Fruit fly (Drosophila melanogaster) whole organism, embryonic: Measurements from ENCODE around the gene Ugt35D1.

Source experiments
- Atf3 ChIP-seq: fragments of 200-800 bp; sonication (Bioruptor generic); optimal IDR thresholded peaks from 3 replicates; lab custom pipeline; 2016; ENCODE audit warnings: missing biosample characterization, missing genetic modification characterization
- CG10543 ChIP-seq: fragments of 200-800 bp; sonication (Bioruptor generic); optimal IDR thresholded peaks from 3 replicates; lab custom pipeline; 2017; ENCODE audit warnings: missing biosample characterization, mild to moderate bottlenecking, missing genetic modification characterization, moderate library complexity
- CG11247 ChIP-seq: fragments of 200-800 bp; sonication (Bioruptor generic); IDR thresholded peaks from 2 replicates; pipeline ENCODE4 v1.3.6; 2022; ENCODE audit warnings: missing biosample characterization, missing genetic modification characterization
- CG11696 ChIP-seq: fragments of 200-800 bp; sonication (Bioruptor generic); IDR thresholded peaks from 2 replicates; pipeline ENCODE4 v1.3.6; 2022; ENCODE audit warnings: missing biosample characterization, missing genetic modification characterization
- CG12104 ChIP-seq: fragments of 200-800 bp; sonication (Bioruptor generic); optimal IDR thresholded peaks from 3 replicates; lab custom pipeline; 2016; ENCODE audit warnings: missing biosample characterization, missing genetic modification characterization
- CG12236 ChIP-seq: fragments of 200-800 bp; sonication (Bioruptor generic); optimal IDR thresholded peaks from 2 replicates; lab custom pipeline; 2016; ENCODE audit warnings: missing biosample characterization, missing genetic modification characterization
- CG14667 ChIP-seq: fragments of 200-800 bp; sonication (Bioruptor generic); IDR thresholded peaks from 2 replicates; pipeline ENCODE4 v1.3.6; 2022; ENCODE audit warnings: missing biosample characterization, missing genetic modification characterization
- CG15514 ChIP-seq: fragments of 200-800 bp; sonication (Bioruptor generic); optimal IDR thresholded peaks from 3 replicates; lab custom pipeline; 2017; ENCODE audit warnings: missing biosample characterization, missing genetic modification characterization, mild to moderate bottlenecking, moderate library complexity, missing genetic modification reagents
- CG16813 ChIP-seq: fragments of 200-800 bp; sonication (Bioruptor generic); IDR thresholded peaks from 3 replicates; pipeline ENCODE4 v1.3.6; 2022; ENCODE audit warnings: missing biosample characterization, missing genetic modification characterization; ENCODE audit not compliant: partially characterized antibody
- CG16815 ChIP-seq: fragments of 200-800 bp; sonication (Bioruptor generic); optimal IDR thresholded peaks from 3 replicates; lab custom pipeline; 2017; ENCODE audit warnings: missing biosample characterization, mild to moderate bottlenecking, missing genetic modification characterization
- CG17829 ChIP-seq: fragments of 200-800 bp; optimal IDR thresholded peaks from 2 replicates; lab custom pipeline; 2019; ENCODE audit warnings: missing biosample characterization, mild to moderate bottlenecking, missing genetic modification characterization, moderate library complexity
- CG2116 ChIP-seq: fragments of 200-800 bp; sonication (Bioruptor generic); optimal IDR thresholded peaks from 3 replicates; lab custom pipeline; 2018; ENCODE audit warnings: missing biosample characterization, mild to moderate bottlenecking, missing genetic modification characterization
- CG2120 ChIP-seq: fragments of 200-800 bp; sonication (Bioruptor generic); optimal IDR thresholded peaks from 3 replicates; lab custom pipeline; 2016; ENCODE audit warnings: missing biosample characterization, missing genetic modification characterization
- CG2678 ChIP-seq: fragments of 200-800 bp; sonication (Bioruptor generic); optimal IDR thresholded peaks from 3 replicates; lab custom pipeline; 2019; ENCODE audit warnings: missing biosample characterization, mild to moderate bottlenecking, missing genetic modification characterization, moderate library complexity
- CG33557 ChIP-seq: fragments of 200-800 bp; sonication (Bioruptor generic); optimal IDR thresholded peaks from 2 replicates; lab custom pipeline; 2019; ENCODE audit warnings: missing biosample characterization, mild to moderate bottlenecking, missing genetic modification characterization, moderate library complexity
- CG43689 ChIP-seq: fragments of 200-800 bp; sonication (Bioruptor generic); IDR thresholded peaks from 2 replicates; pipeline ENCODE4 v1.3.6; 2022; ENCODE audit warnings: missing biosample characterization, missing genetic modification characterization
- CG4730 ChIP-seq: fragments of 200-800 bp; sonication (Bioruptor generic); IDR thresholded peaks from 2 replicates; pipeline ENCODE4 v1.3.6; 2022; ENCODE audit warnings: missing biosample characterization, missing genetic modification characterization
- CG6272 ChIP-seq: fragments of 200-800 bp; sonication (Bioruptor generic); IDR thresholded peaks from 2 replicates; pipeline ENCODE4 v1.3.6; 2022; ENCODE audit warnings: missing biosample characterization, missing genetic modification characterization
- CG8388 ChIP-seq: fragments of 200-800 bp; sonication (Bioruptor generic); optimal IDR thresholded peaks from 2 replicates; lab custom pipeline; 2019; ENCODE audit warnings: missing biosample characterization, mild to moderate bottlenecking, missing genetic modification characterization, moderate library complexity
- Camta ChIP-seq: fragments of 200-800 bp; sonication (Bioruptor generic); optimal IDR thresholded peaks from 2 replicates; lab custom pipeline; 2016; ENCODE audit warnings: missing biosample characterization, missing genetic modification characterization
- Dip3 ChIP-seq: fragments of 200-800 bp; sonication (Bioruptor generic); optimal IDR thresholded peaks from 3 replicates; lab custom pipeline; 2016; ENCODE audit warnings: missing biosample characterization, missing genetic modification characterization
- Fer1 ChIP-seq: fragments of 200-800 bp; sonication (Bioruptor generic); optimal IDR thresholded peaks from 2 replicates; lab custom pipeline; 2017; ENCODE audit warnings: missing biosample characterization, mild to moderate bottlenecking, missing genetic modification characterization
- HmgZ ChIP-seq: fragments of 200-800 bp; sonication (Bioruptor generic); optimal IDR thresholded peaks from 2 replicates; lab custom pipeline; 2018; ENCODE audit warnings: missing biosample characterization, mild to moderate bottlenecking, missing genetic modification characterization
- Kr ChIP-seq: fragments of 200-800 bp; sonication (Bioruptor generic); optimal IDR thresholded peaks from 2 replicates; lab custom pipeline; 2017; ENCODE audit warnings: missing biosample characterization, mild to moderate bottlenecking, missing genetic modification characterization
- Med ChIP-seq: fragments of 200-800 bp; sonication (Bioruptor generic); peaks from one replicate; lab custom pipeline; 2016; ENCODE audit warnings: missing biosample characterization, missing genetic modification characterization, mild to moderate bottlenecking, inconsistent platforms, moderate library complexity
- Mes4 ChIP-seq: fragments of 200-800 bp; sonication (Bioruptor generic); optimal IDR thresholded peaks from 2 replicates; lab custom pipeline; 2016; ENCODE audit warnings: missing biosample characterization, missing genetic modification characterization
- Nf-YA ChIP-seq: fragments of 200-800 bp; sonication (Bioruptor generic); IDR thresholded peaks from 2 replicates; pipeline ENCODE4 v1.3.6; 2022; ENCODE audit warnings: missing biosample characterization, missing genetic modification characterization
- Oaz ChIP-seq: fragments of 200-800 bp; sonication (Bioruptor generic); IDR thresholded peaks from 2 replicates; pipeline ENCODE4 v1.3.6; 2022; ENCODE audit warnings: missing biosample characterization, missing genetic modification characterization
- Opbp ChIP-seq: fragments of 200-800 bp; sonication (Bioruptor generic); IDR thresholded peaks from 3 replicates; pipeline ENCODE4 v1.3.6; 2022; ENCODE audit warnings: missing biosample characterization, missing genetic modification characterization; ENCODE audit not compliant: partially characterized antibody
- ab ChIP-seq: fragments of 200-800 bp; sonication (Bioruptor generic); optimal IDR thresholded peaks from 2 replicates; lab custom pipeline; 2016; ENCODE audit warnings: missing biosample characterization, missing genetic modification characterization
- az2 ChIP-seq: fragments of 200-800 bp; sonication (Bioruptor generic); optimal IDR thresholded peaks from 3 replicates; lab custom pipeline; 2016; ENCODE audit warnings: missing biosample characterization, missing genetic modification characterization
- bigmax ChIP-seq: fragments of 200-800 bp; sonication (Bioruptor generic); optimal IDR thresholded peaks from 2 replicates; lab custom pipeline; 2018; ENCODE audit warnings: missing biosample characterization, mild to moderate bottlenecking, missing genetic modification characterization
- caup ChIP-seq: fragments of 200-800 bp; sonication (Bioruptor generic); optimal IDR thresholded peaks from 3 replicates; lab custom pipeline; 2017; ENCODE audit warnings: missing biosample characterization, mild to moderate bottlenecking, missing genetic modification characterization, moderate library complexity; ENCODE audit not compliant: severe bottlenecking
- dmrt11E ChIP-seq: fragments of 200-800 bp; sonication (Bioruptor generic); optimal IDR thresholded peaks from 3 replicates; lab custom pipeline; 2018; ENCODE audit warnings: missing biosample characterization, mild to moderate bottlenecking, missing genetic modification characterization, moderate library complexity
- exex ChIP-seq: fragments of 200-800 bp; sonication (Bioruptor generic); optimal IDR thresholded peaks from 4 replicates; lab custom pipeline; 2018; ENCODE audit warnings: missing biosample characterization, mild to moderate bottlenecking, missing genetic modification characterization, moderate library complexity
- fd64A ChIP-seq: fragments of 200-800 bp; sonication (Bioruptor generic); optimal IDR thresholded peaks from 3 replicates; lab custom pipeline; 2018; ENCODE audit warnings: missing biosample characterization, mild to moderate bottlenecking, missing genetic modification characterization
- gem ChIP-seq: fragments of 200-800 bp; sonication (Bioruptor generic); optimal IDR thresholded peaks from 2 replicates; lab custom pipeline; 2019; ENCODE audit warnings: missing biosample characterization, mild to moderate bottlenecking, missing genetic modification characterization, moderate library complexity
- gsb ChIP-seq: fragments of 200-800 bp; sonication (Bioruptor generic); IDR thresholded peaks from 2 replicates; pipeline ENCODE4 v1.3.6; 2022; ENCODE audit warnings: missing biosample characterization, missing genetic modification characterization
- gsb-n ChIP-seq: fragments of 200-800 bp; sonication (Bioruptor generic); optimal IDR thresholded peaks from 3 replicates; lab custom pipeline; 2018; ENCODE audit warnings: missing biosample characterization, mild to moderate bottlenecking, missing genetic modification characterization
- klu ChIP-seq: fragments of 200-800 bp; sonication (Bioruptor generic); IDR thresholded peaks from 2 replicates; pipeline ENCODE4 v1.3.6; 2022; ENCODE audit warnings: missing biosample characterization, missing genetic modification characterization
- knrl ChIP-seq: fragments of 200-800 bp; sonication (Bioruptor generic); IDR thresholded peaks from 3 replicates; pipeline ENCODE4 v1.3.6; 2022; ENCODE audit warnings: missing biosample characterization, missing genetic modification characterization; ENCODE audit not compliant: partially characterized antibody
- lilli ChIP-seq: fragments of 200-800 bp; sonication (Bioruptor generic); optimal IDR thresholded peaks from 3 replicates; lab custom pipeline; 2016; ENCODE audit warnings: missing biosample characterization, missing genetic modification characterization
- luna ChIP-seq: fragments of 200-800 bp; sonication (Bioruptor generic); optimal IDR thresholded peaks from 2 replicates; lab custom pipeline; 2016; ENCODE audit warnings: missing biosample characterization, missing genetic modification characterization
- p53 ChIP-seq: fragments of 200-800 bp; sonication (Bioruptor generic); optimal IDR thresholded peaks from 2 replicates; lab custom pipeline; 2016; ENCODE audit warnings: missing biosample characterization, missing genetic modification characterization
- pan ChIP-seq, 4 experiments: fragments of >200 bp in 3 of 4; fragments of 200-800 bp in 1 of 4; sonication (Bioruptor generic) in 1 of 4; optimal IDR thresholded peaks in 3 of 4; IDR thresholded peaks in 1 of 4; 2 replicates each; pipeline versions ENCODE4 v1.3.6 to Lab custom; 2017 to 2022; ENCODE audit warnings: missing biosample characterization in 2 of 4, missing genetic modification characterization in 2 of 4, mixed read lengths in 1 of 4
- slbo ChIP-seq: fragments of 200-800 bp; sonication (Bioruptor generic); IDR thresholded peaks from 2 replicates; pipeline ENCODE4 v1.3.6; 2022; ENCODE audit warnings: missing biosample characterization, missing genetic modification characterization
- sqz ChIP-seq: fragments of 200-800 bp; sonication (Bioruptor generic); optimal IDR thresholded peaks from 3 replicates; lab custom pipeline; 2018; ENCODE audit warnings: missing biosample characterization, mild to moderate bottlenecking, missing genetic modification characterization
- vnd ChIP-seq: fragments of 200-800 bp; sonication (Bioruptor generic); IDR thresholded peaks from 3 replicates; pipeline ENCODE4 v1.3.6; 2022; ENCODE audit warnings: missing biosample characterization, missing genetic modification characterization; ENCODE audit not compliant: partially characterized antibody

Gene Ugt35D1

DNA sequence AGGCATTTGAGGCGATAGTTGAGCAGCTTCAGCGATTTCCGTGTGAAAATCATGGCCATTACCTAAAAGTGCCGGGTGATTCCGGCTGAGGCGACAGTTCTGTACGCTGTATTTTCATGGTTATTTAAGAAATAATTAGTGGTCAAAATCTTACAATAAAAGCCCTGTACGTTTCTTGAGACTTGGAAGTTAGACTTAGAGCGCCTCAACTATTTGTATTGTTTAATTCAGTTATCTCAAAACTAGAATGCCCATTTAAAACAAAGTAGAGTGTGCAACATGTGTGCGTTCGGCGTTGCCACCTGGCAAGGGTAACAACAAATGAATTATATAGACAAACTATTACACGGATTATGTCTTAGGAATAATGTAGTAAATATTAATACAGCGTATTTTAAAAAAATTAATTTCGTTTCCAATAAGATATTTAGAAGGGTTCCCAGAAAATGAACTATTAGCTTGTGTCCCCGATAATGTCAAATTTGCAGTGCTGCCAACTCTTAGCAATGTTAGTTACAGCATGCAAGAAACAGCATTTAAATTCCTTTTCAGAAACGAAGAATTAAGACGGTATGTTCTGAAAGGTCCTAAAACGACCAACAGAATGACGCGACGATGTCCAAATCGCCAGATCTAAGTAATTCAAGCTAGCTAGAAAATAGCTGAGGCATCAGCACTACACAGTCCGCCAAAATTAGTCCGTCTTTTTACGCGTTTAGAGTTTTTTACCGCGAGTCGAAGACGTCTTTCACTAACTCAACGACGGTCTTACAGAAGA, 9.6 kb upstream of the Ugt35D1 start, which contains the start of gene Gprk2 (continued):
- TF ChIP-seq gem (tag; lab: Kevin White, UChicago) (peak; percentile 100), CG11247 (GFP tag; lab: Robert Waterston, UW) (peak; percentile 100), luna (GFP tag; lab: Kevin White, UChicago) (peak; percentile 100), Nf-YA (GFP tag; lab: Robert Waterston, UW) (peak; percentile 100), Oaz (GFP tag; lab: Robert Waterston, UW) (peak; percentile 100), gsb-n (tag; lab: Kevin White, UChicago) (peak; percentile 100), klu (GFP tag; lab: Robert Waterston, UW) (peak; percentile 99), Fer1 (GFP tag; lab: Kevin White, UChicago) (peak; percentile 100), CG14667 (peak; percentile 100), gsb (GFP tag; lab: Robert Waterston, UW) (peak; percentile 100), ab (GFP tag; lab: Kevin White, UChicago) (peak; percentile 99), exex (tag; lab: Kevin White, UChicago) (peak; percentile 96), CG15514 (GFP tag; lab: Kevin White, UChicago) (peak; percentile 96), caup (GFP tag; lab: Kevin White, UChicago) (peak; percentile 100), CG16813 (no peak), Kr (GFP tag; lab: Kevin White, UChicago) (peak; percentile 92), CG33557 (peak; percentile 96), Dip3 (GFP tag; lab: Kevin White, UChicago) (peak; percentile 100), Opbp (no peak; the same call in 2 of the 3 replicates), CG17829 (tag; lab: Kevin White, UChicago) (peak; percentile 100), sqz (GFP tag; lab: Kevin White, UChicago) (peak; percentile 99), HmgZ (peak; percentile 100), Mes4 (GFP tag; lab: Kevin White, UChicago) (peak; percentile 100), CG16815 (GFP tag; lab: Kevin White, UChicago) (peak; percentile 99), CG10543 (GFP tag; lab: Kevin White, UChicago) (peak; percentile 62), Atf3 (GFP tag; lab: Kevin White, UChicago) (peak; percentile 100), az2 (peak; percentile 100), CG2116 (peak; percentile 94), Camta (GFP tag; lab: Kevin White, UChicago) (peak; percentile 100), CG8388 (GFP tag; lab: Kevin White, UChicago) (peak; percentile 100), knrl (GFP tag; lab: Robert Waterston, UW) (no peak; the same call in 2 of the 3 replicates), fd64A (GFP tag; lab: Kevin White, UChicago) (peak; percentile 100), CG4730 (GFP tag; lab: Robert Waterston, UW) (peak; percentile 100), Med (GFP tag; lab: Kevin White, UChicago) (peak; percentile 100), dmrt11E (peak; percentile 99), CG43689 (GFP tag; lab: Robert Waterston, UW) (peak; percentile 100), CG12104 (GFP tag; lab: Kevin White, UChicago) (peak; percentile 99), CG2678 (tag; lab: Kevin White, UChicago) (peak; percentile 100), CG2120 (GFP tag; lab: Kevin White, UChicago) (peak; percentile 100), lilli (GFP tag; lab: Kevin White, UChicago) (peak; percentile 100), p53 (peak; percentile 99), CG6272 (GFP tag; lab: Robert Waterston, UW) (peak; percentile 99), bigmax (GFP tag; lab: Kevin White, UChicago) (peak; percentile 89), pan (optimal IDR thresholded peaks at IDR 0.05; lab: Kevin White, UChicago) (no peak), pan (GFP tag; optimal IDR thresholded peaks at IDR 0.05 in 1 of 2, IDR thresholded peaks at IDR 0.05 in 1 of 2) (peak in 1 of 2 experiments; percentile 100), vnd (GFP tag; lab: Robert Waterston, UW) (no peak), CG11696 (GFP tag; lab: Robert Waterston, UW) (peak; percentile 99), CG12236 (GFP tag; lab: Kevin White, UChicago) (peak; percentile 99), slbo (GFP tag; lab: Robert Waterston, UW) (peak; percentile 100)
